Fruit fly (Drosophila melanogaster): ENCODE measurements around the gene bbg.

DNA sequence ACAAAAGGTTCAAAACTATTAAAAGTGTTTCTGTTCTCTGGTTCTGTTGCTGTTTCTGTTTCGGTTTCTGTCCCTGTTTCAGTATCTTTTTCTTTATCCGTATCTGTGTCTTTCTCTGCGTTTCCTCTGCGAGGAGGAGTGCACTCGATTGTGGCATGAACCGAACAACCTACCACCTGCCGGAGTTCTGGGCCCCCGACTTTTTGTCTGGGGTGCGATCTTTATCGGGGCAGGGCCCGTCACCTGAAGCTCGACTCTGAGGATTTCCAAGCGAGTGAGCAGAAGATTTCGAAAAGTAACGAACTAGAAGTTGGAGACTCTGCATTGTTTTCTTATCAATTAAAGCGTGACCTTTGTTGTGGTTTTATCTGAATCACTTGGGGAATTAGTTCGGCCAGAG lies 112.4 kb downstream of the bbg start:
- TF ChIP-seq CG8478 (optimal IDR thresholded peaks at IDR 0.05) (no peak), pan (optimal IDR thresholded peaks at IDR 0.05) (no peak), psq (optimal IDR thresholded peaks at IDR 0.05) (no peak), EcR (GFP tag; optimal IDR thresholded peaks at IDR 0.05) (no peak)

Measured in whole organism.